Fruit fly (Drosophila melanogaster) S2 (cell line): ENCODE data around the gene CG16959.

Experiments
- CG8478 ChIP-seq: fragments of >200 bp; optimal IDR thresholded peaks from 2 replicates; lab custom pipeline; 2018
- CTCF ChIP-seq, 2 experiments: fragments of >200 bp; optimal IDR thresholded peaks; 2 replicates each; lab custom pipeline; 2018

DNA sequence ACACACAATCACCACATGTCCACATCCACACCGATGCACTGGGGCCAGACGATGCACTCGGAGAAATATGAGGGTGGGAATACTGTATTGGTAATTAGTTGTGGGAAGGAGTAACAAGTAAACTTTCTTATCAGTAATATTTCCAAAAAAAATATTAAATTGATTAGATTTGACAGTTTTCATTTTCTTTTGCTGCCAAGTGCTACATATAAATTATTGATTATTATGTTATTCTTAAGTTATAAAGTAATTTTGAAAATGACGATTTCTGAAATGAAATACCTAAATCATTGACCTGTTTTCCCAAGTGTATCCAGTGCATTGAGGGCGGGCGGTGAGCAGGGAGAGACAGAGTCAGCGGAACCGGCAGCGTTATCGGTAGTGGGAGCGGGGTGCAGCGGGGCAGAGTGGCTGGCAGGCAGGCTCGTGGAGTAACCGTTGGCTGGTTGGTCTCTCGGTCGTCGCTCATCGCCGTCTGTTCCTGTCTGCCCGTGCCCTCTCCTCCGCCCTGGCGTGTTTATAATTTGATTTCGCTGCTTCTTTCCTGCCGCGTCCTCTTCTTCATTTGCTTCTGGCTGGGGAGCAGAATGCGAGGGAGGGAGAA, 17.2 kb downstream of the CG16959 start:
- no peak for TF ChIP-seq CTCF (optimal IDR thresholded peaks at IDR 0.05; lab: Kevin White, UChicago)
- TF ChIP-seq CG8478 (lab: Kevin White, UChicago): no peak
